Worm (Caenorhabditis elegans): Measurements from ENCODE around the gene F31E8.5.

Gene F31E8.5

ce11 chrII:6836762-6837566, 29.9 kb upstream of the F31E8.5 start:
- no peak for TF ChIP-seq unc-62 (GFP tag; optimal IDR thresholded peaks at IDR 0.05)

ce11 chrII:6835972-6836595, 29.0 kb upstream of the F31E8.5 start:
- TF ChIP-seq unc-62 (GFP tag; optimal IDR thresholded peaks at IDR 0.05): no peak

ce11 chrII:6835500-6835899, 28.4 kb upstream of the F31E8.5 start:
- no peak for TF ChIP-seq unc-62 (GFP tag; optimal IDR thresholded peaks at IDR 0.05)

ce11 chrII:6834582-6835058, 27.6 kb upstream of the F31E8.5 start, which contains the start of gene egl-27:
Gene egl-27, plus strand, starts transcription at chrII:6835008.
- TF ChIP-seq unc-62 (GFP tag; optimal IDR thresholded peaks at IDR 0.05): no peak

- TF ChIP-seq unc-62 (GFP tag; optimal IDR thresholded peaks at IDR 0.05): no peak
Measured at ce11 chrII:6833781-6834339, 26.8 kb upstream of the F31E8.5 start.

ce11 chrII:6832695-6833389, 25.8 kb upstream of the F31E8.5 start:
- TF ChIP-seq unc-62 (GFP tag; optimal IDR thresholded peaks at IDR 0.05): no peak

ce11 chrII:6832207-6832606, 25.1 kb upstream of the F31E8.5 start:
- no peak for TF ChIP-seq unc-62 (GFP tag; optimal IDR thresholded peaks at IDR 0.05)

- no peak for TF ChIP-seq unc-62 (GFP tag; optimal IDR thresholded peaks at IDR 0.05)
Measured at ce11 chrII:6831531-6832201, 24.6 kb upstream of the F31E8.5 start.

ce11 chrII:6830923-6831322, 23.9 kb upstream of the F31E8.5 start:
- TF ChIP-seq unc-62 (GFP tag; optimal IDR thresholded peaks at IDR 0.05): no peak

ce11 chrII:6830012-6830411, 22.9 kb upstream of the F31E8.5 start:
- no peak for TF ChIP-seq unc-62 (GFP tag; optimal IDR thresholded peaks at IDR 0.05)

- no peak for TF ChIP-seq unc-62 (GFP tag; optimal IDR thresholded peaks at IDR 0.05)
Measured at ce11 chrII:6829108-6829507, 22.0 kb upstream of the F31E8.5 start.

- no peak for TF ChIP-seq unc-62 (GFP tag; optimal IDR thresholded peaks at IDR 0.05)
Measured at ce11 chrII:6828073-6828900, 21.2 kb upstream of the F31E8.5 start.

- TF ChIP-seq unc-62 (GFP tag; optimal IDR thresholded peaks at IDR 0.05): no peak
Measured at ce11 chrII:6827388-6827787, 20.3 kb upstream of the F31E8.5 start.

- TF ChIP-seq unc-62 (GFP tag; optimal IDR thresholded peaks at IDR 0.05): no peak
Measured at ce11 chrII:6826726-6827125, 19.7 kb upstream of the F31E8.5 start.

ce11 chrII:6825732-6826131, 18.7 kb upstream of the F31E8.5 start:
- no peak for TF ChIP-seq unc-62 (GFP tag; optimal IDR thresholded peaks at IDR 0.05)
